Fruit fly (Drosophila melanogaster): ENCODE data around the gene Idh.

The Idh gene

dm6 chr3L:8398763-8399445 lies 38.2 kb upstream of the Idh start (continued):
- peak; percentile 21; the same call in 1 of the 2 replicates for TF ChIP-seq H2.0 (GFP tag; IDR thresholded peaks at IDR 0.05)
- TF ChIP-seq zf30C (GFP tag; optimal IDR thresholded peaks at IDR 0.05), result no peak
- TF ChIP-seq Antp (GFP tag; optimal IDR thresholded peaks at IDR 0.05), result peak; percentile 34
- TF ChIP-seq gce (GFP tag; IDR thresholded peaks at IDR 0.05), result peak; percentile 9; the same call in 1 of the 3 replicates
- peak; percentile 56 for TF ChIP-seq ind (GFP tag; optimal IDR thresholded peaks at IDR 0.05)
- 0 out of 3 replicates have a peak, but pooled peaks have one; percentile 18 for TF ChIP-seq CG2199 (GFP tag; IDR thresholded peaks at IDR 0.05)
- no peak for TF ChIP-seq CG8478 (optimal IDR thresholded peaks at IDR 0.05)
- TF ChIP-seq lov (optimal IDR thresholded peaks at IDR 0.05), result no peak
- TF ChIP-seq lov (GFP tag; IDR thresholded peaks at IDR 0.05), result no peak
- TF ChIP-seq CG7963 (GFP tag; IDR thresholded peaks at IDR 0.05; ENCODE audit: partially characterized antibody), result peak; percentile 63; the same call in 2 of the 3 replicates
- no peak for TF ChIP-seq CG10321 (GFP tag; IDR thresholded peaks at IDR 0.05)
- TF ChIP-seq CG8089 (GFP tag; optimal IDR thresholded peaks at IDR 0.05), result no peak
- no peak for TF ChIP-seq CG15479 (GFP tag; optimal IDR thresholded peaks at IDR 0.05)
- TF ChIP-seq trh (GFP tag; optimal IDR thresholded peaks at IDR 0.05), result no peak
- peak; percentile 49 for TF ChIP-seq slbo (GFP tag; IDR thresholded peaks at IDR 0.05)
- no peak for TF ChIP-seq cwo (GFP tag; optimal IDR thresholded peaks at IDR 0.05)
- TF ChIP-seq salm (tag; optimal IDR thresholded peaks at IDR 0.05), result no peak
- TF ChIP-seq jigr1 (GFP tag; IDR thresholded peaks at IDR 0.05), result 0 out of 3 replicates have a peak, but pooled peaks have one; percentile 6
- no peak for TF ChIP-seq Usf (GFP tag; optimal IDR thresholded peaks at IDR 0.05)
- TF ChIP-seq chif (GFP tag; optimal IDR thresholded peaks at IDR 0.05), result peak; percentile 14 to 43
- no peak for TF ChIP-seq Hey (tag; optimal IDR thresholded peaks at IDR 0.05)
- TF ChIP-seq ewg (GFP tag; optimal IDR thresholded peaks at IDR 0.05), result no peak
- TF ChIP-seq CG3847 (GFP tag; IDR thresholded peaks at IDR 0.05), result 0 out of 2 replicates have a peak, but pooled peaks have one; percentile 21
- peak; percentile 33 for TF ChIP-seq az2 (GFP tag; optimal IDR thresholded peaks at IDR 0.05)
- peak; percentile 38 for TF ChIP-seq fd96Cb (tag; optimal IDR thresholded peaks at IDR 0.05)
- TF ChIP-seq CG10654 (GFP tag; optimal IDR thresholded peaks at IDR 0.05), result peak; percentile 22
- TF ChIP-seq crc (GFP tag; optimal IDR thresholded peaks at IDR 0.05), result no peak
- no peak for TF ChIP-seq Doc3 (GFP tag; IDR thresholded peaks at IDR 0.05; ENCODE audit: partially characterized antibody)
- peak; percentile 68 for TF ChIP-seq CG14441 (GFP tag; IDR thresholded peaks at IDR 0.05)
- TF ChIP-seq rib (GFP tag; IDR thresholded peaks at IDR 0.05), result no peak
- 0 out of 3 replicates have a peak, but pooled peaks have one; percentile 21 for TF ChIP-seq ase (GFP tag; IDR thresholded peaks at IDR 0.05)
- TF ChIP-seq CG17328 (GFP tag; IDR thresholded peaks at IDR 0.05), result 0 out of 2 replicates have a peak, but pooled peaks have one; percentile 16
- peak; percentile 52; the same call in 1 of the 2 replicates for TF ChIP-seq Ptx1 (GFP tag; IDR thresholded peaks at IDR 0.05)
- no peak for TF ChIP-seq CG15514 (GFP tag; optimal IDR thresholded peaks at IDR 0.05)
- TF ChIP-seq kah (GFP tag; optimal IDR thresholded peaks at IDR 0.05), result no peak
- no peak for TF ChIP-seq CG7271 (tag; optimal IDR thresholded peaks at IDR 0.05)
- no peak for TF ChIP-seq ato (GFP tag; IDR thresholded peaks at IDR 0.05; ENCODE audit: partially characterized antibody)
- peak; percentile 51; the same call in 1 of the 2 replicates for TF ChIP-seq sisA (GFP tag; IDR thresholded peaks at IDR 0.05)
- TF ChIP-seq CG3065 (GFP tag; optimal IDR thresholded peaks at IDR 0.05), result no peak
- TF ChIP-seq lola (GFP tag; optimal IDR thresholded peaks at IDR 0.05), result no peak
- TF ChIP-seq ssp (GFP tag; IDR thresholded peaks at IDR 0.05), result no peak
- TF ChIP-seq en (GFP tag; optimal IDR thresholded peaks at IDR 0.05), result peak; percentile 13
- peak; percentile 30 for TF ChIP-seq Mad (GFP tag; optimal IDR thresholded peaks at IDR 0.05)
- no peak for TF ChIP-seq Trl (optimal IDR thresholded peaks at IDR 0.05)
- TF ChIP-seq Trl (GFP tag; optimal IDR thresholded peaks at IDR 0.05), result no peak
- TF ChIP-seq CG15696 (tag; optimal IDR thresholded peaks at IDR 0.05), result no peak
- no peak for TF ChIP-seq fd102C (GFP tag; optimal IDR thresholded peaks at IDR 0.05)
- peak; percentile 32; the same call in 1 of the 2 replicates for TF ChIP-seq lmd (GFP tag; IDR thresholded peaks at IDR 0.05)
- no peak for TF ChIP-seq nom (GFP tag; optimal IDR thresholded peaks at IDR 0.05)
- peak; percentile 20; the same call in 1 of the 2 replicates for TF ChIP-seq vvl (GFP tag; IDR thresholded peaks at IDR 0.05)

All from whole organism, embryonic.